Fruit fly (Drosophila melanogaster): ENCODE results near the gene Dredd.

dm6 chrX:617477-617795 is 17.9 kb downstream of the Dredd start:
- TF ChIP-seq CTCF (optimal IDR thresholded peaks at IDR 0.05) (peak in 1 of 2 experiments; percentile 30), CG8478 (optimal IDR thresholded peaks at IDR 0.05) (no peak)
